Worm (Caenorhabditis elegans) whole organism, L4 larva: ENCODE results near the gene scl-5.

Experiments used
- R02D3.7 ChIP-seq: fragments of 150-350 bp; sonication (generic microtip); optimal IDR thresholded peaks from 3 replicates; lab custom pipeline; 2014; ENCODE audit warnings: missing biosample characterization, missing genetic modification characterization
- aly-2 ChIP-seq: sonication (generic microtip); optimal IDR thresholded peaks from 2 replicates; lab custom pipeline; 2018; ENCODE audit warnings: missing biosample characterization, missing genetic modification characterization
- dmd-9 ChIP-seq: fragments of 200-800 bp; sonication (Bioruptor generic); IDR thresholded peaks from 2 replicates; pipeline ENCODE4 v1.3.6; 2022; ENCODE audit warnings: missing genetic modification reagents, missing genetic modification characterization, missing compliant biosample characterization
- gei-8 ChIP-seq: fragments of 200-800 bp; sonication (Bioruptor generic); optimal IDR thresholded peaks from 2 replicates; lab custom pipeline; 2018; ENCODE audit warnings: mild to moderate bottlenecking, missing genetic modification characterization, missing compliant biosample characterization
- lin-15B ChIP-seq: fragments of 150-350 bp; sonication (generic microtip); optimal IDR thresholded peaks from 3 replicates; lab custom pipeline; 2014; ENCODE audit warnings: missing biosample characterization, missing genetic modification characterization
- mdt-29 ChIP-seq: fragments of 200-800 bp; sonication (Bioruptor generic); IDR thresholded peaks from 2 replicates; pipeline ENCODE4 v1.3.6; 2022; ENCODE audit warnings: missing genetic modification reagents, missing genetic modification characterization, missing compliant biosample characterization
- vab-7 ChIP-seq: fragments of 200-800 bp; sonication (Bioruptor generic); IDR thresholded peaks from 2 replicates; pipeline ENCODE4 v1.3.6; 2022; ENCODE audit warnings: missing genetic modification reagents, missing genetic modification characterization, missing compliant biosample characterization

DNA sequence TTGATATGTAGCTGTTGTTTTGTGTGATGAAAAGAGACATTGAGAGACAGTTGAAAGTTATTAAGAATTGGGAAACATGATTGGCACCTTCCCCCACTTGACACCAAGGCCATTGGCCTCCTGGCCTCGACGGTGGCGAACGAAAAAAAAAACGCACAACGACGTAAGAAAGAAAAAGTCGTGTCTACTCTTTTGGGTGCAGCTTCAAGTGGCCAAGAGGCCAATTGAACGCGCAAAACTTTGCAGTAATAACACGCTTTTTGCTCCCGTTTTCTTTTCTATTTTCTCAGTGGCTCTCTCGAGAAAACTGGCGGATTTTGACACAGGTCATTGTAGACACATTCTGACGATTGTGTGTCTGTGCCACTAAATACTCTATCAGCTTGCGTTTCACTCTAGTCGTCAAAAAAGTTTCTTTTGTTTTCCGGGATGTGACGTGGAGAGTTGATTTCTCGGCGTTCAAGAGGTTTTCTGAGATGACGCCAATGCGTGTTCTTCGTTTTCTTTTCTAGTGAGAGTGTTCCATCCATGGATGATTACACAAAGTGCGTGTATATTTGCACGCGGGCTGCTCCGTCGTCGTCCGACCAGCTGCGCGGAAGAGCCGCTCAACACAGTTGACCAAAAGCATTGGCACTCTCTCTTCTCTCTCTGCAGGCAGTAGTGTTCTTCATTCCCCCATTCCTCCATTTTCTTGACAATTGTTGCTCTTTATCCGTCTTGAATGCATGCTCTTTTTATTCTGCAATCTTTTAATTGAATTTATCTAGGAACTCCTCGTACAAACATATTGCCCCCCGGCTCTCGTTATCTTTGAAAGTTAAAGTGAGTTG is 33.1 kb upstream of the scl-5 start:
- TF ChIP-seq mdt-29: no peak
- no peak for TF ChIP-seq vab-7 (GFP tag; lab: Robert Waterston, UW)
- no peak for TF ChIP-seq dmd-9 (GFP tag; lab: Robert Waterston, UW)
- TF ChIP-seq gei-8 (GFP tag; lab: Kevin White, UChicago): no peak
- TF ChIP-seq aly-2: no peak
- TF ChIP-seq R02D3.7 (tag; lab: Kevin White, UChicago): no peak
- TF ChIP-seq lin-15B: no peak
